Worm (Caenorhabditis elegans): ENCODE measurements around the gene F10C2.4.

The F10C2.4 gene

ce11 chrV:12026878-12027477 lies 14.4 kb upstream of the F10C2.4 start (continued):
- TF ChIP-seq nhr-80 (tag; optimal IDR thresholded peaks at IDR 0.05) (no peak), dpff-1 (tag; optimal IDR thresholded peaks at IDR 0.05) (no peak), egrh-3 (GFP tag; IDR thresholded peaks at IDR 0.05) (0 out of 2 replicates have a peak, but pooled peaks have one; percentile 20), cebp-1 (GFP tag; IDR thresholded peaks at IDR 0.05) (no peak), cebp-1 (tag; optimal IDR thresholded peaks at IDR 0.05) (peak; percentile 54), cebp-2 (GFP tag; IDR thresholded peaks at IDR 0.05) (no peak), F23B12.7 (tag; optimal IDR thresholded peaks at IDR 0.05; ENCODE audit: insufficient read depth) (no peak), F37B4.10 (GFP tag; IDR thresholded peaks at IDR 0.05) (no peak), akir-1 (GFP tag; optimal IDR thresholded peaks at IDR 0.05) (no peak)

ce11 chrV:12028151-12028550 lies 13.2 kb upstream of the F10C2.4 start:
- TF ChIP-seq F57A8.1 (GFP tag; optimal IDR thresholded peaks at IDR 0.05): no peak
- no peak for TF ChIP-seq lsy-27 (tag; optimal IDR thresholded peaks at IDR 0.05; ENCODE audit: borderline replicate concordance, insufficient read depth)
- no peak for TF ChIP-seq ztf-26 (tag; optimal IDR thresholded peaks at IDR 0.05)
- no peak for TF ChIP-seq madf-10 (tag; optimal IDR thresholded peaks at IDR 0.05)
- TF ChIP-seq pha-4 (tag; optimal IDR thresholded peaks at IDR 0.05): no peak
- TF ChIP-seq sea-2 (GFP tag; IDR thresholded peaks at IDR 0.05): no peak

- TF ChIP-seq ztf-3 (GFP tag; optimal IDR thresholded peaks at IDR 0.05): no peak
- TF ChIP-seq zfh-2 (GFP tag; conservative IDR thresholded peaks at IDR 0.05): no peak
- no peak for TF ChIP-seq egl-18 (GFP tag; IDR thresholded peaks at IDR 0.05)
- TF ChIP-seq zim-3 (tag; optimal IDR thresholded peaks at IDR 0.05): no peak
- no peak for TF ChIP-seq tbx-9 (tag; optimal IDR thresholded peaks at IDR 0.05; ENCODE audit: borderline replicate concordance)
- no peak for TF ChIP-seq hmg-20 (GFP tag; IDR thresholded peaks at IDR 0.05)
- TF ChIP-seq F52B5.7 (tag; optimal IDR thresholded peaks at IDR 0.05): no peak
- TF ChIP-seq mxl-1 (tag; optimal IDR thresholded peaks at IDR 0.05): no peak
- no peak for TF ChIP-seq cebp-2 (GFP tag; IDR thresholded peaks at IDR 0.05)
- TF ChIP-seq akir-1 (GFP tag; optimal IDR thresholded peaks at IDR 0.05): no peak
- no peak for TF ChIP-seq snpc-4 (GFP tag; optimal IDR thresholded peaks at IDR 0.05)
- no peak for TF ChIP-seq snpc-4 (tag; optimal IDR thresholded peaks at IDR 0.05)
- no peak for TF ChIP-seq F37B4.10 (GFP tag; IDR thresholded peaks at IDR 0.05)
- TF ChIP-seq ccch-3 (GFP tag; optimal IDR thresholded peaks at IDR 0.05): no peak
Measured at ce11 chrV:12032060-12032459, 9.3 kb upstream of the F10C2.4 start, which contains the start of gene pkc-1. Gene pkc-1 (minus strand): TSS chrV:12032160.

- TF ChIP-seq F49E8.2 (tag; optimal IDR thresholded peaks at IDR 0.05; ENCODE audit: insufficient read depth) (no peak), F39B2.1 (GFP tag; IDR thresholded peaks at IDR 0.05) (no peak), F33H1.4 (GFP tag; IDR thresholded peaks at IDR 0.05) (no peak), nfyb-1 (GFP tag; IDR thresholded peaks at IDR 0.05) (no peak)
Measured at ce11 chrV:12033841-12034240, 7.5 kb upstream of the F10C2.4 start.

ce11 chrV:12036129-12036528 lies 5.2 kb upstream of the F10C2.4 start:
- TF ChIP-seq bed-2 (GFP tag; IDR thresholded peaks at IDR 0.05): no peak
- peak; percentile 44; the same call in 1 of the 2 replicates for TF ChIP-seq madf-3 (GFP tag; IDR thresholded peaks at IDR 0.05)

All from whole organism, young adult.